Fruit fly (Drosophila melanogaster) whole organism, embryonic: ENCODE results near the gene CG8051.
A peak's percentile ranks its signal among the peaks of the same experiment; 100 is the strongest.

Source experiments
- ATbp ChIP-seq: fragments of 200-800 bp; sonication (Bioruptor generic); optimal IDR thresholded peaks from 2 replicates; lab custom pipeline; 2017; ENCODE audit warnings: missing biosample characterization, mild to moderate bottlenecking, missing genetic modification characterization, missing genetic modification reagents
- Adf1 ChIP-seq: fragments of 200-800 bp; sonication (Bioruptor generic); IDR thresholded peaks from 2 replicates; pipeline ENCODE4 v1.3.6; 2022; ENCODE audit warnings: missing biosample characterization, missing genetic modification characterization
- Antp ChIP-seq: fragments of 200-800 bp; sonication (Bioruptor generic); optimal IDR thresholded peaks from 3 replicates; lab custom pipeline; 2016; ENCODE audit warnings: missing biosample characterization, missing genetic modification characterization
- Atf6 ChIP-seq: fragments of 200-800 bp; sonication (Bioruptor generic); IDR thresholded peaks from 2 replicates; pipeline ENCODE4 v1.3.6; 2022; ENCODE audit warnings: missing biosample characterization, missing genetic modification characterization
- BEAF-32 ChIP-seq: fragments of 200-800 bp; sonication (Bioruptor generic); optimal IDR thresholded peaks from 3 replicates; lab custom pipeline; 2017; ENCODE audit warnings: missing biosample characterization, missing genetic modification characterization, mild to moderate bottlenecking, moderate library complexity, missing genetic modification reagents
- CG12769 ChIP-seq: fragments of 200-800 bp; sonication (Bioruptor generic); optimal IDR thresholded peaks from 2 replicates; lab custom pipeline; 2019; ENCODE audit warnings: missing biosample characterization, mild to moderate bottlenecking, missing genetic modification characterization, moderate library complexity
- CG13287 ChIP-seq: fragments of 200-800 bp; sonication (Bioruptor generic); IDR thresholded peaks from 2 replicates; pipeline ENCODE4 v1.3.6; 2022; ENCODE audit warnings: missing biosample characterization, missing genetic modification characterization; ENCODE audit not compliant: partially characterized antibody
- CG13296 ChIP-seq: fragments of 200-800 bp; sonication (Bioruptor generic); optimal IDR thresholded peaks from 3 replicates; lab custom pipeline; 2018; ENCODE audit warnings: missing biosample characterization, mild to moderate bottlenecking, missing genetic modification characterization
- CG17612 ChIP-seq: fragments of 200-800 bp; sonication (Bioruptor generic); IDR thresholded peaks from 2 replicates; pipeline ENCODE4 v1.3.6; 2022; ENCODE audit warnings: missing biosample characterization, missing genetic modification characterization
- CG18764 ChIP-seq: fragments of 200-800 bp; sonication (Bioruptor generic); optimal IDR thresholded peaks from 3 replicates; lab custom pipeline; 2016; ENCODE audit warnings: missing biosample characterization, missing genetic modification characterization
- CG34224 ChIP-seq: fragments of 200-800 bp; sonication (Bioruptor generic); IDR thresholded peaks from 3 replicates; pipeline ENCODE4 v1.3.6; 2022; ENCODE audit warnings: missing biosample characterization, missing genetic modification characterization; ENCODE audit not compliant: partially characterized antibody
- CG34376 ChIP-seq: fragments of 200-800 bp; sonication (Bioruptor generic); optimal IDR thresholded peaks from 2 replicates; lab custom pipeline; 2018; ENCODE audit warnings: missing biosample characterization, mild to moderate bottlenecking, missing genetic modification characterization
- CG5180 ChIP-seq: fragments of 200-800 bp; sonication (Bioruptor generic); optimal IDR thresholded peaks from 3 replicates; lab custom pipeline; 2017; ENCODE audit warnings: missing biosample characterization, missing genetic modification characterization, mild to moderate bottlenecking, moderate library complexity, missing genetic modification reagents
- CG5245 ChIP-seq: fragments of 200-800 bp; sonication (Bioruptor generic); optimal IDR thresholded peaks from 3 replicates; lab custom pipeline; 2016; ENCODE audit warnings: missing biosample characterization, missing genetic modification characterization
- CG6791 ChIP-seq: fragments of 200-800 bp; sonication (Bioruptor generic); IDR thresholded peaks from 3 replicates; pipeline ENCODE4 v1.3.6; 2022; ENCODE audit warnings: missing biosample characterization, missing genetic modification characterization; ENCODE audit not compliant: partially characterized antibody
- CG9727 ChIP-seq: fragments of 200-800 bp; sonication (Bioruptor generic); optimal IDR thresholded peaks from 3 replicates; lab custom pipeline; 2017; ENCODE audit warnings: missing biosample characterization, mild to moderate bottlenecking, missing genetic modification characterization
- D ChIP-seq, 2 experiments: fragments of 200-800 bp in 1 of 2; fragments of >200 bp in 1 of 2; sonication (Bioruptor generic) in 1 of 2; optimal IDR thresholded peaks; 2 replicates in 1 of 2; 3 replicates in 1 of 2; lab custom pipeline; 2017; ENCODE audit warnings: mild to moderate bottlenecking in 1 of 2, missing biosample characterization in 1 of 2, missing genetic modification characterization in 1 of 2, missing genetic modification reagents in 1 of 2
- Dbx ChIP-seq: fragments of 200-800 bp; sonication (Bioruptor generic); IDR thresholded peaks from 3 replicates; pipeline ENCODE4 v1.3.6; 2022; ENCODE audit warnings: missing biosample characterization, missing genetic modification characterization
- Deaf1 ChIP-seq: fragments of 200-800 bp; optimal IDR thresholded peaks from 3 replicates; lab custom pipeline; 2019; ENCODE audit warnings: missing biosample characterization, mild to moderate bottlenecking, missing genetic modification characterization, moderate library complexity
- Dll ChIP-seq: fragments of 200-800 bp; sonication (Bioruptor generic); IDR thresholded peaks from 4 replicates; pipeline ENCODE4 v1.3.6; 2022; ENCODE audit warnings: missing biosample characterization, missing genetic modification characterization; ENCODE audit not compliant: partially characterized antibody
- Doc3 ChIP-seq: fragments of 200-800 bp; sonication (Bioruptor generic); IDR thresholded peaks from 3 replicates; pipeline ENCODE4 v1.3.6; 2022; ENCODE audit warnings: missing biosample characterization, missing genetic modification characterization; ENCODE audit not compliant: partially characterized antibody
- Dref ChIP-seq: fragments of 200-800 bp; sonication (Bioruptor generic); IDR thresholded peaks from 2 replicates; pipeline ENCODE4 v1.3.6; 2022; ENCODE audit warnings: missing biosample characterization, missing genetic modification characterization
- Fer3 ChIP-seq: fragments of 200-800 bp; sonication (Bioruptor generic); optimal IDR thresholded peaks from 2 replicates; lab custom pipeline; 2018; ENCODE audit warnings: missing biosample characterization, mild to moderate bottlenecking, missing genetic modification characterization, moderate library complexity
- H2.0 ChIP-seq: fragments of 200-800 bp; sonication (Bioruptor generic); IDR thresholded peaks from 2 replicates; pipeline ENCODE4 v1.3.6; 2022; ENCODE audit warnings: missing biosample characterization, missing genetic modification characterization
- HmgZ ChIP-seq: fragments of 200-800 bp; sonication (Bioruptor generic); optimal IDR thresholded peaks from 2 replicates; lab custom pipeline; 2018; ENCODE audit warnings: missing biosample characterization, mild to moderate bottlenecking, missing genetic modification characterization
- Hmr ChIP-seq: fragments of 200-800 bp; sonication (Bioruptor generic); optimal IDR thresholded peaks from 3 replicates; lab custom pipeline; 2017; ENCODE audit warnings: mild to moderate bottlenecking, missing biosample characterization, missing genetic modification reagents, missing genetic modification characterization
- NFAT ChIP-seq: fragments of 200-800 bp; sonication (Bioruptor generic); IDR thresholded peaks from 2 replicates; pipeline ENCODE4 v1.3.6; 2022; ENCODE audit warnings: missing biosample characterization, missing genetic modification characterization
- Sox100B ChIP-seq: fragments of 200-800 bp; sonication (Bioruptor generic); optimal IDR thresholded peaks from 3 replicates; lab custom pipeline; 2018; ENCODE audit warnings: missing biosample characterization, mild to moderate bottlenecking, missing genetic modification characterization
- Sry-δ ChIP-seq: fragments of 200-800 bp; sonication (Bioruptor generic); optimal IDR thresholded peaks from 2 replicates; lab custom pipeline; 2016; ENCODE audit warnings: missing biosample characterization, missing genetic modification characterization
- Trl ChIP-seq, 3 experiments: fragments of >200 bp in 2 of 3; fragments of 200-800 bp in 1 of 3; sonication (Bioruptor generic) in 1 of 3; optimal IDR thresholded peaks; 2 replicates in 1 of 3; 3 replicates in 2 of 3; lab custom pipeline; 2016 to 2017; ENCODE audit warnings: missing biosample characterization in 1 of 3, missing genetic modification characterization in 1 of 3
- ab ChIP-seq: fragments of 200-800 bp; sonication (Bioruptor generic); optimal IDR thresholded peaks from 2 replicates; lab custom pipeline; 2016; ENCODE audit warnings: missing biosample characterization, missing genetic modification characterization
- chinmo ChIP-seq: fragments of 200-800 bp; sonication (Bioruptor generic); IDR thresholded peaks from 4 replicates; pipeline ENCODE4 v1.3.6; 2022; ENCODE audit warnings: missing biosample characterization, missing genetic modification characterization; ENCODE audit not compliant: partially characterized antibody
- exex ChIP-seq: fragments of 200-800 bp; sonication (Bioruptor generic); optimal IDR thresholded peaks from 4 replicates; lab custom pipeline; 2018; ENCODE audit warnings: missing biosample characterization, mild to moderate bottlenecking, missing genetic modification characterization, moderate library complexity
- h ChIP-seq: fragments of >200 bp; optimal IDR thresholded peaks from 2 replicates; lab custom pipeline; 2017
- jumu ChIP-seq: fragments of 200-800 bp; sonication (Bioruptor generic); optimal IDR thresholded peaks from 3 replicates; lab custom pipeline; 2016; ENCODE audit warnings: missing biosample characterization, missing genetic modification characterization
- mam ChIP-seq: fragments of 200-800 bp; sonication (Bioruptor generic); optimal IDR thresholded peaks from 3 replicates; lab custom pipeline; 2016; ENCODE audit warnings: missing biosample characterization, missing genetic modification characterization
- mirr ChIP-seq: fragments of 200-800 bp; sonication (Bioruptor generic); optimal IDR thresholded peaks from 3 replicates; lab custom pipeline; 2018; ENCODE audit warnings: missing biosample characterization, mild to moderate bottlenecking, missing genetic modification characterization
- nau ChIP-seq: fragments of 200-800 bp; sonication (Bioruptor generic); optimal IDR thresholded peaks from 3 replicates; lab custom pipeline; 2017; ENCODE audit warnings: missing biosample characterization, mild to moderate bottlenecking, missing genetic modification characterization, missing genetic modification reagents
- onecut ChIP-seq: fragments of 200-800 bp; sonication (Bioruptor generic); IDR thresholded peaks from 2 replicates; pipeline ENCODE4 v1.3.6; 2022; ENCODE audit warnings: missing biosample characterization, missing genetic modification characterization
- repo ChIP-seq: fragments of 200-800 bp; sonication (Bioruptor generic); optimal IDR thresholded peaks from 2 replicates; lab custom pipeline; 2016; ENCODE audit warnings: missing biosample characterization, missing genetic modification characterization
- sd ChIP-seq: fragments of 200-800 bp; sonication (Bioruptor generic); optimal IDR thresholded peaks from 3 replicates; lab custom pipeline; 2018; ENCODE audit warnings: missing biosample characterization, mild to moderate bottlenecking, missing genetic modification characterization, moderate library complexity
- sens ChIP-seq: fragments of 200-800 bp; sonication (Bioruptor generic); peaks from one replicate; lab custom pipeline; 2016; ENCODE audit warnings: missing biosample characterization, missing genetic modification characterization
- sug ChIP-seq: fragments of 200-800 bp; optimal IDR thresholded peaks from 2 replicates; lab custom pipeline; 2019; ENCODE audit warnings: missing biosample characterization, mild to moderate bottlenecking, missing genetic modification characterization, moderate library complexity
- tll ChIP-seq, 2 experiments: fragments of 200-800 bp in 1 of 2; fragments of >200 bp in 1 of 2; sonication (Bioruptor generic) in 1 of 2; optimal IDR thresholded peaks; 2 replicates each; lab custom pipeline; 2017 to 2019; ENCODE audit warnings: missing biosample characterization in 2 of 2, missing genetic modification characterization in 2 of 2, mild to moderate bottlenecking in 1 of 2, moderate library complexity in 1 of 2
- trem ChIP-seq: fragments of 200-800 bp; optimal IDR thresholded peaks from 3 replicates; lab custom pipeline; 2019; ENCODE audit warnings: missing biosample characterization, mild to moderate bottlenecking, missing genetic modification characterization, moderate library complexity

Gene CG8051

DNA sequence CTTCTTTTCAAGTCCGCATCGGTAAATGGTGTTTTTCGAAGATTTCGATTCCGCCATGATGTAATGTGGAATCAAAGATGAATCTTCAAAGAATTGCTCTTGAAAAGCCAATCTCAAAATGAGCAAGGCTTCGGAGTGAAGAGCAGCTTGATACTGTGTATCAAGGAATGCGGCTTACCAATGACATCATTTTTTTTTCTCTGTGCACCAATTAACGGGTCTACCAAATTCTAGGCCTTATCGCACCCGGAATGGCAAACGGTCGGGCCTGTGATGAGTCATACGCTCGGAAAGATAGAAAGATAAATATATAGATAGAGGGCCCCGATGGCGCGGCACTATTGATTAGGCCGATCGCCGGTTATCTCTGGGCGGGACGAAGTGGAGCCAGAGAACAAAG lies 8.9 kb upstream of the CG8051 start (continued):
- TF ChIP-seq CG12769 (tag; lab: Kevin White, UChicago) (peak; percentile 22), mam (GFP tag; lab: Kevin White, UChicago) (peak; percentile 12), Antp (GFP tag; lab: Kevin White, UChicago) (peak; percentile 25), trem (tag; lab: Kevin White, UChicago) (no peak), sd (peak; percentile 34), Fer3 (tag; lab: Kevin White, UChicago) (peak; percentile 30), repo (no peak)

DNA sequence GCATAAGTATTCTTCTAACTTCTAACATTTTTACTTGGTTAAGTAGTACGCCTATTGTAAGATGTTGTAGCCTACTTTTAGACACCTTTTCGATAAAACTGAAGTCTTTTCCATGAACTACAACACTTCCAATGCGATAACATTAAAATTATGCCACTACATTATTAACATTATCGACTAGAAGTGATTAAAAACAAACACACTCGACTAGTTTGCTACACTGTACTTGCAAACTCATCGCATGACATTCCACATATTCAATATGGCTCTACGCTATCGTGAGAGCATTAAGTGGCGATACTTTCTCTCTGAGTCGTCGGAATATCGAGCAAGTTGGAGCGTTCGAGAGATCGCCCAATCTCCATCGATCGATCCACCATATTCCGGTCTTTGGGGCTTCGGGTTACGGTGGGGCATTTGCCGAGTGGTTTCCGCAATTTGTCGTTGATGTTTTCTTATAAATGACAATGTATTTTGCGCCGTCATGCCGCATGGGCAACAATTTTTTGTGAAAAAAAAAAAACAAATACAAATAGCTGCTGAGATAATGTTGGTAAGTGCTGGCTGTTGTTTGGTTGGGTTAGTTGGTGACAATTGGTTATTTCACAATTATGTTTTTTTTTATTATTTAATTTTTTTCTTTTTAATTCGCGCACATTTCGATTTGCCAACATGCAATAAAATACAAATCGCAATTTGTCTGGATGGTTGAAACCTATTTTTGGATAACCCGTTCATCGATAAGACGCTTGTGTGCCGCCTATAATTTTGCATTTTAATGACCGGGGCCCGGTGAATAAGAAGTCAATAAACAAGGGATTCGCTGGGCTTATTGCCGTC lies 7.9 kb upstream of the CG8051 start:
- TF ChIP-seq CG12769 (tag; lab: Kevin White, UChicago) (peak; percentile 27), ab (GFP tag; lab: Kevin White, UChicago) (no peak), chinmo (GFP tag; lab: Robert Waterston, UW) (0 out of 4 replicates have a peak, but pooled peaks have one; percentile 47), nau (GFP tag; lab: Kevin White, UChicago) (no peak), Adf1 (GFP tag; lab: Robert Waterston, UW) (no peak), BEAF-32 (GFP tag; lab: Kevin White, UChicago) (peak; percentile 41), CG13287 (0 out of 2 replicates have a peak, but pooled peaks have one; percentile 9), Sry-δ (no peak), CG9727 (no peak), sd (peak; percentile 71), exex (tag; lab: Kevin White, UChicago) (peak; percentile 56), Atf6 (no peak), CG18764 (no peak), Dref (no peak), Sox100B (GFP tag; lab: Kevin White, UChicago) (no peak), Dbx (GFP tag; lab: Robert Waterston, UW) (no peak), h (lab: Kevin White, UChicago) (no peak), CG5180 (peak; percentile 35), Dll (peak; percentile 48; the same call in 1 of the 4 replicates), CG17612 (peak; percentile 96), D (optimal IDR thresholded peaks at IDR 0.05; lab: Kevin White, UChicago) (no peak), D (GFP tag; optimal IDR thresholded peaks at IDR 0.05; lab: Kevin White, UChicago) (no peak), Doc3 (GFP tag; lab: Robert Waterston, UW) (peak; percentile 25; the same call in 1 of the 3 replicates), sens (GFP tag; lab: Kevin White, UChicago) (no peak), Deaf1 (tag; lab: Kevin White, UChicago) (peak; percentile 62), Trl (optimal IDR thresholded peaks at IDR 0.05; lab: Kevin White, UChicago) (peak; percentile 24 to 28), Trl (GFP tag; optimal IDR thresholded peaks at IDR 0.05; lab: Kevin White, UChicago) (no peak), NFAT (no peak), mirr (GFP tag; lab: Kevin White, UChicago) (peak; percentile 35), HmgZ (tag; lab: Kevin White, UChicago) (peak; percentile 1), tll (GFP tag; optimal IDR thresholded peaks at IDR 0.05; lab: Kevin White, UChicago) (no peak), CG34224 (GFP tag; lab: Robert Waterston, UW) (peak; percentile 46; the same call in 2 of the 3 replicates), CG6791 (GFP tag; lab: Robert Waterston, UW) (0 out of 3 replicates have a peak, but pooled peaks have one; percentile 41), CG13296 (GFP tag; lab: Kevin White, UChicago) (no peak), jumu (GFP tag; lab: Kevin White, UChicago) (no peak), CG34376 (GFP tag; lab: Kevin White, UChicago) (peak; percentile 43), onecut (GFP tag; lab: Robert Waterston, UW) (peak; percentile 62), CG5245 (GFP tag; lab: Kevin White, UChicago) (no peak), Hmr (GFP tag; lab: Kevin White, UChicago) (no peak), ATbp (GFP tag; lab: Kevin White, UChicago) (no peak), sug (tag; lab: Kevin White, UChicago) (peak; percentile 59), H2.0 (GFP tag; lab: Robert Waterston, UW) (no peak)
